Worm (Caenorhabditis elegans) whole organism, L4/young adult: Measurements from ENCODE around the gene klo-2.
A peak's percentile ranks its signal among the peaks of the same experiment; 100 is the strongest.
"Not testable (repeated sequence)": the region's sequence is repeated elsewhere in the genome, so short reads cannot be mapped to it uniquely, and the experiment has no call there.

Experiments
- W03F9.2 ChIP-seq: fragments of 150-350 bp; optimal IDR thresholded peaks from 2 replicates; lab custom pipeline; 2014; ENCODE audit warnings: missing biosample characterization, missing genetic modification characterization
- dao-5 ChIP-seq: sonication (generic microtip); optimal IDR thresholded peaks from 2 replicates; lab custom pipeline; 2016; ENCODE audit warnings: missing genotype, missing genetic modification characterization, moderate library complexity, missing compliant biosample characterization
- him-1 ChIP-seq: sonication (generic microtip); optimal IDR thresholded peaks from 2 replicates; lab custom pipeline; 2016; ENCODE audit warnings: missing genotype, missing genetic modification reagents, missing genetic modification characterization, missing compliant biosample characterization

The klo-2 gene

DNA sequence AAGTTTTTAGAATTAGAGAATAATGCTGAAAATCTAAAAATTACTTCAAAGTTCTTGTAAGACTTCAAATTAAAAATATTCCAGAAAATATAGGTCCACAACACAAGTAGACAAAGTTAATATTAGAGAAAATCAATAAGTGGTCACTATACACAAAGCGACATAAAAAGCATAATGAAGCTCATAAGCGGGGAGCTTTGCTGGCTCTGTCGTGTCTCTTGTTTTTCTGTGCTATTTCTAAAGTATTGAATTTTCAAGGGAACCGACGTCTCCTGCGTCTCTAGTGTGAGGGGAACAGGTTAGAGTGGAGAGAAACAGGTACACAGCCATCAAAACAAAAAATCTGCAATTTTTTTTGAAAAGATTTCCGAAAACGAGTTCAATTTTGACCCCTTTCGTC is 7.5 kb upstream of the klo-2 start, which contains the start of gene E02H9.13:
Gene E02H9.13 (minus strand): TSS at position 199 of the 400 bp plus-strand sequence.
- TF ChIP-seq W03F9.2 (no peak), dao-5 (no peak), him-1 (tag; lab: Kevin White, UChicago) (no peak)

DNA sequence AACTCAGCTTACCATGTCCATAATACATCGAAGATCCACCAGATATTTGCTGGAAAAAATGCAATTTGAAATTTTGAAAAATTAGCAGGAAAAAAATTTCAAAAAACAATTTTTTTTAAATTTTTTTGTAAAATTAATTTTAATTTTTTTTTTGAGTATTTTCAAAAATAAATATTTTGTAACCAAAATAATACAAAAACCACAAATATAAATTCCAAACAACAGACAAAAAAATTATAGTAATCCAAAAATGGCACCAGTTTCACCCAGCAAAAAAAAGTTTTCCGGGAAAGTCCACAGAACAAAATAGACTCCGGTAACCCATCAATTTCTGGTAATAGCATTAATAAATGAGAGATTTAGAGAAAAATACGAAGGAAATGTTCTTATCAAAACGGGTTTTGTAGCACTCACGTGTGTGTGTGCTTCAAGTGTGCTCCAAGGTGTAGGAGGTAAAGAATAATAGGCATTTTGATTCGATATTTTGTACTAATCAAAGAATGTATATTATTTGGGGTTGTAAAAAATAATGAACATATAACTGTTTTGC is 8.8 kb downstream of the klo-2 start, which contains the start of gene nhr-121:
Gene nhr-121 (minus strand): TSS at position 51 of the 550 bp plus-strand sequence.
- TF ChIP-seq dao-5 (no peak), W03F9.2 (no peak), him-1 (tag; lab: Kevin White, UChicago) (no peak)

DNA sequence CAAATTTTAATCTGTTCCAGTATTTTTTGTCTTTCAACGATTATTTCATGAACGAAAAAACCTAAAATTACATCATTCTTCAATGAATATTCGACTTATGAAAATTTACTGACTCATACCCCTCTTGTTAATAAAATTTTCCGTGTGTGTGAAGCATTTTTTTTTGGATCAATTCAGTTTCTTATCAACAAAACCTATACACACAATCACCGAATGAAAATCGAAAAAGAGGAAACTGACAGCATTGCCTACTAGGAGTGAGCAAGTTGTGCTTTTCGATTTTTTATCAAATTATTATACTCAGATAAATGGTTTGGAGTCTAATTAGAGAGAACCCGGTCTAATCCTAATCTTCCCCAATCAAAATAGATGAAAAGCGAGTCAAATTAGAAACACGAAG is 12.7 kb downstream of the klo-2 start, which contains the start of gene E02H9.3:
Gene E02H9.3 (plus strand): TSS at position 301 of the 400 bp plus-strand sequence.
- not testable (repeated sequence) for TF ChIP-seq W03F9.2; him-1 (tag; lab: Kevin White, UChicago); dao-5

DNA sequence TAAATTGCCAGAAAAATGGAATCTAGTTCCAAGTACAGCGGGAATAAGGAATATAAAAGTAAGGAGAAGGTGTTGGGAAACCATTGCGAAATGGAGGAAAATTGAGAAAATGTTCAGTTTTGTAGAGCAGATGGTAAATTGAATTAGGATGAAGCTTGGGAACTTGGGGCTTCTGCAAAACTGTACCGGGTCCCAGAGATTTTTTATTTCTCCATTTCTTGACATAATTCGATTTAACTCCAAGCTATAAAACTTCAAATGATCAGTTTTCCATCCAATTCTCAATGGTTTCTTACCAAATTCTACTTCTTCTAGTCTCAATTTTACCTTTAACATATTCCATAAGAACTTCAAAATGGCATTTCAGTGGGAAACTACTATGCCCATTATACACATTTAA is 22.2 kb downstream of the klo-2 start, which contains the start of the genes E02H9.9 and E02H9.1:
Gene E02H9.9 (minus strand): TSS at position 101 of the 400 bp plus-strand sequence.
Gene E02H9.1 (plus strand): TSS at position 285 of the 400 bp plus-strand sequence.
- TF ChIP-seq dao-5 (no peak), him-1 (tag; lab: Kevin White, UChicago) (no peak), W03F9.2 (no peak)

DNA sequence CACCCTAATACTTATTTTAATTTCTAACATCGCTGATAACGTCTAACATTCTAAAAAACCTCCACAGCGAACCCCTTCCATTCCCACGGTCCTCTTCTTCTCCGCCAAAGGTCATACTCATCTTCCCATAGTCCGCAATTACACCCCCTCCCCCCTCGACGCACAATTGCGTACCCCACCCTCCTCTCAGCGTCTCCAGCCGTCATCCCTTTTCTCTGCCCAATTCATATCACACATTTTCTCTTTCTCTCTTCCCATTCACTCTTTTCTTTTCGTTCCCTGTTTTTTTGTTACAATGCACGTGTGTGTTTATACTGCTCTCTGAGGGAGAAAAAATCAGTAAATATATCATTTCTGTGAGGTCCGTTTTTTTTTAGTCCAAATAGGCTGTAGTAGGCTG is 25.8 kb downstream of the klo-2 start:
- TF ChIP-seq dao-5 (no peak), W03F9.2 (peak; percentile 35), him-1 (tag; lab: Kevin White, UChicago) (no peak)

DNA sequence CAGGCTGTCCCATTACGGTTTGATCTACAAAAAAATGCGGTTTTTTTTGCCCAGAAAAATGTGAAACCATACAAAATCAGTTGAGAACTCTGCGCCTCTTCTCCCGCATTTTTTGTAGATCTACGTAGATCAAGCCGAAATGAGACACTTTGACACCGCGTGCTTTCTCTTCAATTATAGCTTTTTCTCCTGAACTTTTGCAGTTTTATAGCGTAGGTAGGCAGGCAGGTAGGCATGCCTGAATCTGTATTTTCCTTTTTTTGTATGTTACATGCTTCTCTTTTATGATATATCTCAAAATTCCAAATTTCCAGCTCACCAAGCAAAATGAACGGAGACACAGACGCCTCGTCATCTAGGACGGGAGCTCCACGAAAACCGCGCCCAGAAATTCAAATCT is 27.5 kb downstream of the klo-2 start, which contains the start of gene smg-6:
Gene smg-6 (plus strand): TSS at position 301 of the 400 bp plus-strand sequence.
- TF ChIP-seq him-1 (tag; lab: Kevin White, UChicago) (no peak), dao-5 (no peak), W03F9.2 (no peak)

DNA sequence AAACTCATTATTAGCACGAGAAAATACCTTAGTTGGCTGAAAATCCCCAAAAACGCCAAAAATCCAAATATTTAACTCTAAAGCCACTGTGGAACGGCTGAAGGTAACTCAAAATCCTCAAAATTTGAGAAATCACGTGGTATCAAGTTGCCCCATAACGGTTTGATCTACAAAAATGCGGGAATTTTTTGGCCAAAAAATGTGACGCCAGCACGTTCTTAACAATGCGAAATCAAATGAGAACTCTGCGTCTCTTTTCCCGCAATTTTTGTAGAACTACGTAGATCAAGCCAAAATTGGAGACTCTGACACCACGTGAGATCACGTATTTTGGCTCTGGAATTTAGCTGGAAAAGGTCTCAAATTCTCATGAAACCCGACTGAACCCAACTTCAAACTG is 28.8 kb downstream of the klo-2 start:
- TF ChIP-seq dao-5 (no peak), W03F9.2 (no peak), him-1 (tag; lab: Kevin White, UChicago) (no peak)

DNA sequence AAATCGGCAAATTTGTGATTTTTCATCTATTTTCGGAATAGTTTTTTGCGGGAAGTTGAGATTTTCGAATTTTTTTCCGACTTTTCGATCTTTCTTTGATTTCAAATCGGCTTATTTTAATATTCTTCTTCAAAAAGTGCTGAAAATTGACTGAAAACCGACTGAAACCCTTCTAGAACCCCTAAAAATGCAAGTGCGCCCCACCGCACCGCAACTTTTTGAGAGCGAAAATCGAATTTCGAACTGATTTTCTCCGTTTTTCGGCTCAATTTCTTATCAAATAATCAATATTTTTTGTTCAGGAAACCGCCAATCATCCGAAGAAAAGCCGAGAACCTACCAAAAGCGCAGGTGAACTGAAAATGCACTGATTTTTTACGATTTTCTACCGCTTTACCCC is 31.3 kb downstream of the klo-2 start:
- TF ChIP-seq W03F9.2 (no peak), dao-5 (no peak), him-1 (tag; lab: Kevin White, UChicago) (no peak)

DNA sequence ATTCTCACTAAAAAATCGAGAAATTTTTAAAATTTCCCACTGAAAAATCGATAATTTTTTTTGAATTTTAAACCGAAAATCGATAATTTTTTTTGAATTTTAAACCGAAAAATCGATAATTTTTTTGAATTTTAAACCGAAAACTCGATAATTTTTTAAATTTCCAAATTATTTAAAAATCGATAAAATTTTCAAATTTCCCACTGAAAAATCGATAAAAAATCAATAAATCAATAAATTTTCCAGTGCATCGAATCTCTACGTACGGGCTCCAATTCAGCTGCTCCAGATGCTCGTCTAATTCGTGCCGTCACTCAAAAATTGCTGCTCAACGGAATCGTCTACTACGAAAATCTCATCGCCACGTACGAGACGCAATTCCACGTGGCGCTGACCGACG is 32.6 kb downstream of the klo-2 start:
- TF ChIP-seq him-1 (tag; lab: Kevin White, UChicago) (no peak), dao-5 (no peak), W03F9.2 (no peak)

DNA sequence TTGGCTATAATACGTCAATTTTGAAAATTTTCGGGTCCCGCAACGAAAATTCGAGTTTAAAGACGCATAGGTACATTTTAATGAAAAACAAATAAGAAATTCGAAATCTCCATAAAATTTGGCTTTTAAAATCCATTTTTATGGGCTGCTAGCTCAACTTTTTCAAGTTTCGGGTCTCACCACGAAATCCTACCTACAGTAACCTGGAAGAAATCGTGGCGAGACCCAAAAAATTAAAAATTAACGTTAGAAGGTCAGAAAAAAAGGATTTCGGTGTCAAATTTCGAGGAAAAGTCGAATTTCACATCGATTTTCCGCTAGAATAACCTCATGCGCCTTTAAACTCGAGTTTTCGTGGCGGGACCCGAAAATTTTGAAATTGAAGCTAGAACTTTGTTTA is 36.2 kb downstream of the klo-2 start:
- no peak for TF ChIP-seq dao-5
- no peak for TF ChIP-seq W03F9.2
- TF ChIP-seq him-1 (tag; lab: Kevin White, UChicago) = no peak

DNA sequence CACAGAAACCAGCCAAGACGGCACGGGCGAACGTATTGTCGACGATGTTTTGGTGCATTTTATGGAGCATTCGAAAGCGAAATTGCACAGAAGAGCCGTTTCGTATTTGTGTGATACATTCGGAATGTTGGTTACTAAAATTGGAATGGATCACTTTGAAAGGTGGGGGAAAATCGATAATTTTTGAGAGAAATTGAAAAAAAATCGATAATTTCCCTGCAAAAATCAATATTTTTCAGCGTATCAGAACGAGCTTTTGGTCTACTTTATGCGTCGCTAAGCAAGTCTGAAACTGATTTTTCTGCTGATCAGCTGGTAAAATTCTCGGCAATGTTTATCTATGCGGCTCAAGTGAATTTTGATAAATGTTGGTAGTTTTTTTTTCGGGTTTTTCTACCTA is 36.7 kb downstream of the klo-2 start:
- TF ChIP-seq dao-5 (no peak), him-1 (tag; lab: Kevin White, UChicago) (no peak), W03F9.2 (no peak)

DNA sequence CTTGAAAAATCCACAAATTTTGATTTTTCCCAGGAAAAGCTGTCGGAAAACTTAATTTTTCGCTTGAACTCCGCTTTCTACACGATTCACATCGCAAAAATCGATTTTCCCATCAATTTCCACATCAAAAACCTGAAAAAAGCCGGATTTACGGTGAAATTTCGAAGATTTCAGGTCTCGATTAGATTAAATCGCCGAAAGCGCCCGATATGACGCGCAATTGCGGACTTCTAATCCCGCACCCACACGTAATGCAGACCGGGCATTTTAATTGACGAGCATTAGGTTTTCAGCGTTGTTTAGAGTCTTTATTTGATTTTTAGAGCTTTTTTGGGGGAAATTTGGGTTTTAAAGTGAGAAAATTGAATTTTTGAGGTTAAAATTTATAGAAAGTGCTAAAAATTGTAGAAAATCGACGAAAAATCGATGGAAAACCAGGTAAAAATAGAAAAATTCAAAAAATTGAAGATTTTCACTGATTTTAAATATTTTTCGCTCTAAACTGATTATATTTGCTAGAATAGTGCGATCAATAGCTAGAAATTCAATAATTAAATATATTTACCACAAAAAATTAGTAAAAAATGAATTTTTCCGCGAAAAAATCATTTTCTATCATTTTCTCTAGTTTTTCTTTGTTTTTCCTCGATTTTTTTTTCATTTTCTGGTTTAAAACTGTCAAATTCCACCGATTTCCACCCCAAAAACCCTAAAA is 41.2 kb downstream of the klo-2 start, which contains the start of gene Y54F10AL.1:
Gene Y54F10AL.1 (plus strand): TSS at position 665 of the 715 bp plus-strand sequence.
- no peak for TF ChIP-seq dao-5
- TF ChIP-seq W03F9.2 = no peak
- TF ChIP-seq him-1 (tag; lab: Kevin White, UChicago) = no peak
